Worm (Caenorhabditis elegans) whole organism, late embryonic: ENCODE measurements around the gene Y50D7A.10.

ENCODE experiments used
- C38D4.7 ChIP-seq: fragments of 200-800 bp; sonication (Bioruptor generic); optimal IDR thresholded peaks from 2 replicates; lab custom pipeline; 2018; ENCODE audit warnings: mild to moderate bottlenecking, missing genetic modification characterization, moderate library complexity, missing compliant biosample characterization
- ama-1 ChIP-seq: fragments of 150-350 bp; optimal IDR thresholded peaks from 2 replicates; lab custom pipeline; 2014
- ceh-18 ChIP-seq: sonication (generic microtip); optimal IDR thresholded peaks from 2 replicates; lab custom pipeline; 2016; ENCODE audit warnings: missing genetic modification characterization, missing compliant biosample characterization
- ceh-2 ChIP-seq: sonication (generic microtip); optimal IDR thresholded peaks from 2 replicates; lab custom pipeline; 2016; ENCODE audit warnings: missing genotype, missing genetic modification characterization, missing compliant biosample characterization
- ceh-34 ChIP-seq: sonication (generic microtip); optimal IDR thresholded peaks from 2 replicates; lab custom pipeline; 2016; ENCODE audit warnings: mild to moderate bottlenecking, missing genetic modification characterization, missing compliant biosample characterization
- elt-4 ChIP-seq: sonication (generic microtip); optimal IDR thresholded peaks from 2 replicates; lab custom pipeline; 2016; ENCODE audit warnings: missing genetic modification characterization, missing compliant biosample characterization
- nhr-11 ChIP-seq: fragments of 150-350 bp; optimal IDR thresholded peaks from 2 replicates; lab custom pipeline; 2014; ENCODE audit warnings: missing biosample characterization, missing genetic modification characterization
- pha-2 ChIP-seq: sonication (generic microtip); optimal IDR thresholded peaks from 2 replicates; lab custom pipeline; 2017; ENCODE audit warnings: mild to moderate bottlenecking, missing genetic modification characterization, missing compliant biosample characterization
- pha-4 ChIP-seq: fragments of 150-350 bp; optimal IDR thresholded peaks from 2 replicates; lab custom pipeline; 2018; ENCODE audit warnings: missing biosample characterization, missing genetic modification reagents, missing genetic modification characterization
- rnt-1 ChIP-seq: sonication (generic microtip); optimal IDR thresholded peaks from 2 replicates; lab custom pipeline; 2016; ENCODE audit warnings: missing genetic modification characterization, missing compliant biosample characterization
- sdc-2 ChIP-seq: sonication (generic microtip); optimal IDR thresholded peaks from 2 replicates; lab custom pipeline; 2016; ENCODE audit warnings: missing genotype, missing genetic modification characterization, missing compliant biosample characterization
- tbx-2 ChIP-seq: sonication (generic microtip); optimal IDR thresholded peaks from 2 replicates; lab custom pipeline; 2016; ENCODE audit warnings: missing genetic modification characterization, missing compliant biosample characterization
- ttx-3 ChIP-seq: sonication (generic microtip); optimal IDR thresholded peaks from 2 replicates; lab custom pipeline; 2016; ENCODE audit warnings: missing genetic modification reagents, missing genetic modification characterization, missing compliant biosample characterization
- unc-55 ChIP-seq: sonication (generic microtip); optimal IDR thresholded peaks from 2 replicates; lab custom pipeline; 2017; ENCODE audit warnings: missing biosample characterization, missing genetic modification reagents, missing genetic modification characterization

ce11 chrIII:360315-360714 is 45.1 kb downstream of the Y50D7A.10 start:
- TF ChIP-seq ama-1 (lab: Kevin White, UChicago) (no peak), nhr-11 (tag; lab: Kevin White, UChicago) (no peak), tbx-2 (no peak), ceh-18 (tag; lab: Kevin White, UChicago) (no peak), pha-2 (tag; lab: Kevin White, UChicago) (no peak), ceh-2 (tag; lab: Kevin White, UChicago) (no peak), C38D4.7 (GFP tag; lab: Kevin White, UChicago) (no peak), ttx-3 (tag; lab: Kevin White, UChicago) (no peak), rnt-1 (no peak), ceh-34 (tag; lab: Kevin White, UChicago) (no peak), sdc-2 (tag; lab: Kevin White, UChicago) (no peak), pha-4 (no peak), unc-55 (no peak), elt-4 (tag; lab: Kevin White, UChicago) (no peak)
